Worm (Caenorhabditis elegans) whole organism, late embryonic: ENCODE measurements around the gene acs-7.

Experiments
- ets-4 ChIP-seq: sonication (generic microtip); optimal IDR thresholded peaks from 2 replicates; lab custom pipeline; 2016; ENCODE audit warnings: missing genetic modification characterization, missing compliant biosample characterization
- tbx-7 ChIP-seq: sonication (generic microtip); optimal IDR thresholded peaks from 2 replicates; lab custom pipeline; 2016; ENCODE audit warnings: missing genotype, missing genetic modification characterization, missing compliant biosample characterization
- ztf-16 ChIP-seq: sonication (generic microtip); optimal IDR thresholded peaks from 2 replicates; lab custom pipeline; 2017; ENCODE audit warnings: missing genetic modification characterization, missing compliant biosample characterization

DNA sequence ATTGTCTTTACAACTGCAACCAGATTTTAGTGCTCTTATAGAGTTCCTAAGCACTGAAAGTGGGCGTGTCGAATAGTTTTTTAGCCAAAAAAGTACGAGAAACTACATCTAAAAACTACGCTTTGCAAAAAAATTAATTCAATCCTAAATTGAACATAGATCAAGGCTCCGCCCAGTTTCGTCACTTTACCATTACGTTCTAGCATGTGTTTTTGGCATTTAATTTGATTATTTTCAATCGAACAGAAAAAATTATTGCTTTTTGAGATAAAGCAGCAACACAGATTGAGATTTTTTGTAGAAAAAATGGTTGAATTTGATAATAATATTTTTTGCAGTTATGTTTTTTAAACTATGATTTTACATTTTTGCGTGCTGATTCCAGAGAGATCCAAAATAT is 37.6 kb upstream of the acs-7 start, which contains the start of gene nlp-82:
- TF ChIP-seq tbx-7 (tag; lab: Kevin White, UChicago) (no peak), ets-4 (no peak), ztf-16 (tag; lab: Kevin White, UChicago) (no peak)
